Worm (Caenorhabditis elegans): Measurements from ENCODE around the gene latd-1.

The latd-1 gene

DNA sequence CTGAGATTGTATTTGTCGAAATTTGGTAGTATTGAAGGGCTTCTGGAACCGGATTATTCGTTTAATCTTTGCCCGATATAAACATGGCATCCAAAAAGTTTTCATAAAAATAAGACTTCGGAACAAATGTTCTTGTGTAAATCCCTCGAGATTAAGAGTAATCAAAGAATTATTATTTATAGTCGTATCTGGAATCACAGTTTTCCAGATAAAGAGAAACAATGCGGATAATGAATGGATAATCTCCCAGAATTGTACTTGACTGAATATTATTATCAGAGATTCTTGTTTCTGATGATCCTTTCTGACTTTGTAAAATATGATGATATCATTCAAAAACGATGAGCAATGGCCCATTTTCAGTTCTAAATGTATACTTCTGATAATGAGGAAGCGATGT, 23.5 kb upstream of the latd-1 start:
- TF ChIP-seq ztf-4 (tag; optimal IDR thresholded peaks at IDR 0.05) (no peak), ztf-11 (tag; optimal IDR thresholded peaks at IDR 0.05) (no peak), sma-3 (GFP tag; optimal IDR thresholded peaks at IDR 0.05) (no peak), nhr-12 (tag; optimal IDR thresholded peaks at IDR 0.05) (no peak), lin-13 (GFP tag; optimal IDR thresholded peaks at IDR 0.05) (no peak), zag-1 (tag; optimal IDR thresholded peaks at IDR 0.05) (no peak), ZK546.5 (tag; optimal IDR thresholded peaks at IDR 0.05) (no peak), nhr-11 (tag; optimal IDR thresholded peaks at IDR 0.05) (no peak), nhr-25 (tag; optimal IDR thresholded peaks at IDR 0.05) (no peak), sma-9 (GFP tag; optimal IDR thresholded peaks at IDR 0.05) (no peak), sma-9 (tag; optimal IDR thresholded peaks at IDR 0.05) (no peak), unc-55 (GFP tag; optimal IDR thresholded peaks at IDR 0.05) (no peak), skn-1 (tag; optimal IDR thresholded peaks at IDR 0.05) (no peak)

DNA sequence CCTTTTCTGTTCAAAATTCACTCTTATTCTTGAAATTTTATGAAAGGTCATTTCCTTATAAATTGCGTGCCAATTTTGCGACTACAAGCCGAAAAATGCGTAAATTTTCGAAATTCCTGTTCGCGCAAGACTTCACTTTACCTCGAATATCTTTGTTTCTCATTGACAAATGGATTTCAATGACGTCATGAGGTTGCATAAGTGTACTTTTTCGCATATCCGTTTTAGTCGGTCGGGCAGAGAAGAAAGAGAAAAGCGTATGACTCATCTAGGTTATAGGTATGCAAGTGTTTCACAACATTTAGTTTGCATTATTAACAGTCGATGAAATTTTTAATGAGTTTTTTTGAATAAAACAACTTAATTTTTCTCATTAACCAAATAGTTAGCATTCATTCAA, 18.5 kb upstream of the latd-1 start:
- peak; percentile 24 for TF ChIP-seq C34F6.9 (tag; optimal IDR thresholded peaks at IDR 0.05)
- TF ChIP-seq fos-1 (tag; optimal IDR thresholded peaks at IDR 0.05): peak; percentile 38
- TF ChIP-seq peb-1 (tag; optimal IDR thresholded peaks at IDR 0.05): no peak

DNA sequence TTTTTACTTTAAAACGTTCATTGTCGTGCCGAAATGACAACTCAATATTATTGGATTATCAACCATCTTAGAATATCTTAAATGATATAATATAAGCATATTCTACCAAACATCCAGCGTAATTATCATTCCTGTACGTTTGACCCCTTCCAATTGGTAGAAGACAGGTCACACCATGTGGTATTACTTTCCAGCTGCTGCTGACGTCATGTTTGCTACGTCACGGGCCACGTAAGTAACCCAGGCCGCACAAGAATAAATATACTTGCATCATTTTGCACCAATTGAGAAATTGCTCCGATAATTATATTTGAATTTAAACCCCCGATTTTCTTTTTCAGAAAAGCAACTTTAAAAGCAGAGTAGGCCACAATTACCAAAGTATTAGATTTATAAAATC, 18.0 kb upstream of the latd-1 start:
- TF ChIP-seq unc-62 (GFP tag; optimal IDR thresholded peaks at IDR 0.05): no peak

DNA sequence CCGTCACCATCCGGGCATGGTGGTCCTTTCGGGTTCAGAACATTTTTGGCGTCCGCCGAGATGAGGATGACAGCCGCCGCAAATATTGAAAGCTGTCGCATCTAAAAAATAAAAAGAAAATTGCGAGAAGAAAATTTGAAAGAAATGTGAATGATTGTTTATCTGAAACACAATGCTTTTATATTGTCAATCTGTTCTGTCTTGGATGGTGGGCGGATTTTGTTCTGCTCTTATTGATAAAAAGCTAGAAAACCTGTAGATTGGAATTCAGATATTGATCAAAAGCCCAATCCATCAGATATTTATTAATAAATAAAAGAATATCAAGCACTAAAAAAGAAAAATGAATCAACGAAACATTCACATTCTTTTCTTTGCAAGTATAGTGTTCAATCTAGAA, 16.2 kb upstream of the latd-1 start, which contains the start of gene C39D10.7:
TSS of gene C39D10.7 (minus strand) at position 101 of the 400 bp plus-strand sequence.
- TF ChIP-seq ZK546.5 (tag; optimal IDR thresholded peaks at IDR 0.05): no peak
- TF ChIP-seq peb-1 (tag; optimal IDR thresholded peaks at IDR 0.05): no peak
- no peak for TF ChIP-seq sma-9 (GFP tag; optimal IDR thresholded peaks at IDR 0.05)
- TF ChIP-seq sma-9 (tag; optimal IDR thresholded peaks at IDR 0.05): no peak
- no peak for TF ChIP-seq Y55F3AM.14 (GFP tag; optimal IDR thresholded peaks at IDR 0.05)
- TF ChIP-seq fos-1 (tag; optimal IDR thresholded peaks at IDR 0.05): no peak
- no peak for TF ChIP-seq ztf-1 (GFP tag; conservative IDR thresholded peaks at IDR 0.05)
- TF ChIP-seq elt-3 (tag; optimal IDR thresholded peaks at IDR 0.05): no peak
- no peak for TF ChIP-seq mdl-1 (tag; optimal IDR thresholded peaks at IDR 0.05)
- no peak for TF ChIP-seq nhr-21 (tag; optimal IDR thresholded peaks at IDR 0.05)
- TF ChIP-seq R02D3.7 (tag; optimal IDR thresholded peaks at IDR 0.05): no peak

DNA sequence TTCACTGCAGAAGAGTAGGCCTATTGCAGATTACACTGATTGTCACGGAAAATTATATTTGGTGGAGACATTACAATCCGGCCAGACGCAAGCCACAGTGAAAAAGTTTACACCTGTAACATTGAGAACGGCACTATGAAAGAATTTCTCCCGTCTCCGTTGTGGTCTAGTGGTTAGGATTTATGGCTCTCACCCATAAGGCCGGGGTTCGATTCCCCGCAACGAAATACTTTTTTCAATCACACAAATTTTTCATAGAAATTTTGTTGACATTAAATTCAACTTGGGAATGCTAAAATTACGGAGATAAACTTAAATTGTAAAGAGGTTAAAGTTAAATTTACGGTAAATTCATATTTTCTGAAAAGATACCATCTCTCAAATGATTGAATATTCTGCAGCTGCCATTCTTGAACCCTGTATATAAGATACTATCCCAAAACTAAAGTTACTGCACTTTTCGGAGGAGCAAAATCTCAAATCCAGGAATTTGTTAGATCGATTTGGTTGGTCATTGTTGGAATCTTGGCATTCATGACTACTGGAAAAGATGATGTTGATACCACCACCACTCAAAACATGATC, 8.9 kb upstream of the latd-1 start, which contains the start of gene C39D10.1:
TSS of gene C39D10.1 (plus strand) at position 535 of the 585 bp plus-strand sequence.
- no peak for TF ChIP-seq Y55F3AM.14 (GFP tag; optimal IDR thresholded peaks at IDR 0.05)
- TF ChIP-seq nhr-11 (tag; optimal IDR thresholded peaks at IDR 0.05): peak; percentile 6
- TF ChIP-seq gmeb-1 (tag; optimal IDR thresholded peaks at IDR 0.05): peak; percentile 17
- no peak for TF ChIP-seq elt-3 (tag; optimal IDR thresholded peaks at IDR 0.05)
- no peak for TF ChIP-seq lin-39 (tag; optimal IDR thresholded peaks at IDR 0.05)
- TF ChIP-seq fos-1 (tag; optimal IDR thresholded peaks at IDR 0.05): peak; percentile 11
- peak; percentile 19 for TF ChIP-seq crh-2 (tag; optimal IDR thresholded peaks at IDR 0.05)
- TF ChIP-seq peb-1 (tag; optimal IDR thresholded peaks at IDR 0.05): no peak
- TF ChIP-seq nhr-129 (tag; optimal IDR thresholded peaks at IDR 0.05): peak; percentile 7

DNA sequence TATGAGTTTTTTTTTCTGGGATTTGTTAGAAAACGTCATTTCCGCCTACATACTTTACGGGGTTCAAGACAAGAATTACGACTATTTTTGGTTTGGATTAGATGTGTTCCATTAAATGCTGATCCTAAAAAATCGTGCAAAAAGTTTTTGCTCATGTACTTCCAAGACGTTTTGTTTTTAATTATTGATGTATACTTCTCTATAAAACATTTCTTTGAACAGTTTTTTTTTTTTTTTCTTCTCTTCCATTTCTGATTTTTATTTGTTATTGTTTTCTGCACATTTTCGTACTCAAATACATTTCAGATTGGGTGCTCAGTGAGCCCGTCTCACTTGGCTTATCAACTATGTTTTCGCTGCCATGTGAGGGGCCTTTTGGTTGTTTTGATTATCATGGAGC, 5.4 kb upstream of the latd-1 start, which contains the start of gene C39D10.11:
TSS of gene C39D10.11 (plus strand) at position 301 of the 400 bp plus-strand sequence.
- TF ChIP-seq F13H6.1 (tag; optimal IDR thresholded peaks at IDR 0.05): no peak
- TF ChIP-seq ztf-1 (GFP tag; conservative IDR thresholded peaks at IDR 0.05): no peak
- TF ChIP-seq lin-11 (tag; optimal IDR thresholded peaks at IDR 0.05): no peak
- no peak for TF ChIP-seq mdl-1 (tag; optimal IDR thresholded peaks at IDR 0.05)
- no peak for TF ChIP-seq nhr-23 (tag; optimal IDR thresholded peaks at IDR 0.05)
- TF ChIP-seq mbf-1 (tag; optimal IDR thresholded peaks at IDR 0.05): no peak
- TF ChIP-seq ztf-11 (tag; optimal IDR thresholded peaks at IDR 0.05): no peak
- no peak for TF ChIP-seq elt-3 (tag; optimal IDR thresholded peaks at IDR 0.05)
- no peak for TF ChIP-seq dmd-4 (tag; optimal IDR thresholded peaks at IDR 0.05)
- TF ChIP-seq lin-39 (tag; optimal IDR thresholded peaks at IDR 0.05): no peak
- no peak for TF ChIP-seq nhr-6 (tag; optimal IDR thresholded peaks at IDR 0.05)
- no peak for TF ChIP-seq skn-1 (tag; optimal IDR thresholded peaks at IDR 0.05)
- TF ChIP-seq blmp-1 (tag; optimal IDR thresholded peaks at IDR 0.05; ENCODE audit: insufficient read depth): no peak
- TF ChIP-seq gmeb-1 (tag; optimal IDR thresholded peaks at IDR 0.05): no peak
- TF ChIP-seq snpc-4 (tag; optimal IDR thresholded peaks at IDR 0.05): no peak
